Worm (Caenorhabditis elegans): ENCODE results near the gene F14F8.9.

The F14F8.9 gene

ce11 chrV:16687227-16687626 lies 18.9 kb upstream of the F14F8.9 start, which contains the start of gene srz-102:
Gene srz-102, plus strand, starts transcription at chrV:16687527.
- no peak for TF ChIP-seq unc-62 (GFP tag; optimal IDR thresholded peaks at IDR 0.05)
- TF ChIP-seq zip-8 (tag; optimal IDR thresholded peaks at IDR 0.05): no peak

ce11 chrV:16685725-16686124 lies 17.4 kb upstream of the F14F8.9 start, which contains the start of gene srw-43:
Gene srw-43, plus strand, starts transcription at chrV:16686025.
- no peak for TF ChIP-seq drap-1 (GFP tag; optimal IDR thresholded peaks at IDR 0.05)
- TF ChIP-seq lsy-2 (tag; optimal IDR thresholded peaks at IDR 0.05): no peak

ce11 chrV:16683359-16683758 lies 15.0 kb upstream of the F14F8.9 start:
- TF ChIP-seq ceh-43 (GFP tag; optimal IDR thresholded peaks at IDR 0.05) (no peak), nhr-12 (tag; optimal IDR thresholded peaks at IDR 0.05) (no peak), mep-1 (tag; optimal IDR thresholded peaks at IDR 0.05) (no peak)

- no peak for TF ChIP-seq ham-2 (GFP tag; optimal IDR thresholded peaks at IDR 0.05)
- TF ChIP-seq nhr-12 (tag; optimal IDR thresholded peaks at IDR 0.05): no peak
- TF ChIP-seq ceh-39 (tag; optimal IDR thresholded peaks at IDR 0.05): no peak
- TF ChIP-seq sem-2 (GFP tag; optimal IDR thresholded peaks at IDR 0.05): no peak
- no peak for TF ChIP-seq unc-39 (tag; optimal IDR thresholded peaks at IDR 0.05)
- no peak for TF ChIP-seq bed-3 (GFP tag; optimal IDR thresholded peaks at IDR 0.05)
Measured at ce11 chrV:16682886-16683285, 14.5 kb upstream of the F14F8.9 start, which contains the start of gene srw-36. Gene srw-36, plus strand, starts transcription at chrV:16683186.

ce11 chrV:16679981-16680380 lies 11.6 kb upstream of the F14F8.9 start, which contains the start of gene srw-44:
Gene srw-44, plus strand, starts transcription at chrV:16680281.
- TF ChIP-seq ztf-11 (tag; optimal IDR thresholded peaks at IDR 0.05) (no peak), hlh-1 (tag; optimal IDR thresholded peaks at IDR 0.05) (no peak), unc-62 (GFP tag; optimal IDR thresholded peaks at IDR 0.05) (no peak), nhr-237 (tag; optimal IDR thresholded peaks at IDR 0.05) (no peak), unc-120 (tag; optimal IDR thresholded peaks at IDR 0.05; ENCODE audit: poor library complexity, severe bottlenecking) (no peak), unc-39 (tag; optimal IDR thresholded peaks at IDR 0.05) (no peak), mls-2 (tag; optimal IDR thresholded peaks at IDR 0.05) (no peak), ham-2 (GFP tag; optimal IDR thresholded peaks at IDR 0.05) (no peak), nhr-12 (tag; optimal IDR thresholded peaks at IDR 0.05) (no peak), flh-1 (GFP tag; optimal IDR thresholded peaks at IDR 0.05) (no peak), snpc-4 (tag; optimal IDR thresholded peaks at IDR 0.05) (no peak), lin-32 (GFP tag; optimal IDR thresholded peaks at IDR 0.05) (no peak), cnd-1 (tag; optimal IDR thresholded peaks at IDR 0.05) (no peak), sem-2 (GFP tag; optimal IDR thresholded peaks at IDR 0.05) (no peak), tbx-8 (GFP tag; optimal IDR thresholded peaks at IDR 0.05) (no peak), mab-5 (tag; optimal IDR thresholded peaks at IDR 0.05) (no peak), nhr-76 (tag; optimal IDR thresholded peaks at IDR 0.05) (no peak), elt-3 (tag; optimal IDR thresholded peaks at IDR 0.05) (no peak)

ce11 chrV:16679237-16679636 lies 10.9 kb upstream of the F14F8.9 start, which contains the start of gene srz-103:
Gene srz-103, minus strand, starts transcription at chrV:16679337.
- no peak for TF ChIP-seq elt-3 (tag; optimal IDR thresholded peaks at IDR 0.05)
- TF ChIP-seq ces-1 (GFP tag; optimal IDR thresholded peaks at IDR 0.05): no peak
- TF ChIP-seq snpc-4 (tag; optimal IDR thresholded peaks at IDR 0.05): no peak
- no peak for TF ChIP-seq mep-1 (tag; optimal IDR thresholded peaks at IDR 0.05)
- no peak for TF ChIP-seq unc-120 (tag; optimal IDR thresholded peaks at IDR 0.05; ENCODE audit: poor library complexity, severe bottlenecking)
- TF ChIP-seq M03D4.4 (tag; optimal IDR thresholded peaks at IDR 0.05): no peak
- no peak for TF ChIP-seq nhr-2 (tag; optimal IDR thresholded peaks at IDR 0.05)
- TF ChIP-seq sptf-1 (tag; optimal IDR thresholded peaks at IDR 0.05): no peak

ce11 chrV:16675553-16675952 lies 7.2 kb upstream of the F14F8.9 start, which contains the start of gene srz-1:
Gene srz-1, plus strand, starts transcription at chrV:16675853.
- TF ChIP-seq unc-39 (tag; optimal IDR thresholded peaks at IDR 0.05) (no peak), pha-4 (tag; optimal IDR thresholded peaks at IDR 0.05) (no peak), nhr-12 (tag; optimal IDR thresholded peaks at IDR 0.05) (no peak), unc-120 (tag; optimal IDR thresholded peaks at IDR 0.05; ENCODE audit: poor library complexity, severe bottlenecking) (no peak), nhr-76 (tag; optimal IDR thresholded peaks at IDR 0.05) (no peak), zip-8 (tag; optimal IDR thresholded peaks at IDR 0.05) (no peak), sptf-1 (tag; optimal IDR thresholded peaks at IDR 0.05) (no peak)
